Worm (Caenorhabditis elegans) whole organism, midembryonic: Measurements from ENCODE around the gene Y10G11A.1.

Source experiments
- T22C8.4 ChIP-seq: fragments of 200-800 bp; sonication (Bioruptor generic); IDR thresholded peaks from 2 replicates; pipeline ENCODE4 v1.3.6; 2022; ENCODE audit warnings: missing genetic modification characterization, missing compliant biosample characterization
- cog-1 ChIP-seq: sonication (generic microtip); optimal IDR thresholded peaks from 2 replicates; lab custom pipeline; 2016; ENCODE audit warnings: missing genetic modification characterization, missing compliant biosample characterization
- flt-1 ChIP-seq: fragments of 200-800 bp; sonication (Bioruptor generic); IDR thresholded peaks from 2 replicates; pipeline ENCODE4 v1.3.6; 2022; ENCODE audit warnings: missing genetic modification characterization, missing compliant biosample characterization
- klf-2 ChIP-seq: fragments of 200-800 bp; sonication (Bioruptor generic); conservative IDR thresholded peaks from 2 replicates; pipeline ENCODE4 v1.3.6; 2022; ENCODE audit warnings: missing genetic modification reagents, missing genetic modification characterization, missing compliant biosample characterization
- med-1 ChIP-seq: sonication (generic microtip); optimal IDR thresholded peaks from 2 replicates; lab custom pipeline; 2017; ENCODE audit warnings: missing genetic modification characterization, mild to moderate bottlenecking, missing compliant biosample characterization, antibody characterized with exemption, missing genetic modification reagents; ENCODE audit not compliant: insufficient read depth
- ref-1 ChIP-seq: fragments of 200-800 bp; sonication (Bioruptor generic); conservative IDR thresholded peaks from 2 replicates; pipeline ENCODE4 v1.3.6; 2022; ENCODE audit warnings: missing genetic modification reagents, missing genetic modification characterization, missing compliant biosample characterization
- tab-1 ChIP-seq: fragments of 200-800 bp; sonication (Bioruptor generic); IDR thresholded peaks from 2 replicates; pipeline ENCODE4 v1.3.6; 2022; ENCODE audit warnings: missing genetic modification characterization, missing compliant biosample characterization
- ztf-23 ChIP-seq: fragments of 200-800 bp; sonication (Bioruptor generic); IDR thresholded peaks from 2 replicates; pipeline ENCODE4 v1.3.6; 2022; ENCODE audit warnings: missing genetic modification reagents, missing genetic modification characterization, missing compliant biosample characterization
- ztf-29 ChIP-seq: fragments of 200-800 bp; sonication (Bioruptor generic); IDR thresholded peaks from 2 replicates; pipeline ENCODE4 v1.3.6; 2022; ENCODE audit warnings: missing genetic modification reagents, missing genetic modification characterization, missing compliant biosample characterization

The Y10G11A.1 gene

DNA sequence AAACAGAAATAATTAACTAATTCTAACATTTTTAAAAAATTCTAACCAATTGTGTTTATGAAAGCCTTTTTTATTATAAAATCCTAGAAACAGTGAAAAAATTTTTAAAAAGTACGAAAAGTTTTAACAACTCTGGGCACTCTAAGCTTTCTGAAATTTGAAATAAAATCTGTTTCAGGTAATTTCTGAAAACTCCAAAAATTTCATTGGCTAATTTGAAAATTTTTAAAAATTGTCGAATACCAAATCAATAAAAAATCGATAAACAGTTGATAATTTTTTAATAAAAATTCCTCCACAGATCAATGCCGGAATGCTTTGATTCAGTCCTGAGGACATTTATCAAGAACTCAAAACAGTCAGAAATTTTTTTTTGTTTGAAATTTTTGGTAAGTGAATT is 30.8 kb upstream of the Y10G11A.1 start, which contains the start of gene Y65A5A.24:
Gene Y65A5A.24, plus strand, starts transcription at position 301 of the 400 bp plus-strand sequence.
- TF ChIP-seq ref-1 (no peak), klf-2 (GFP tag; lab: Robert Waterston, UW) (no peak), flt-1 (no peak), ztf-29 (GFP tag; lab: Robert Waterston, UW) (no peak), cog-1 (no peak), ztf-23 (no peak)

DNA sequence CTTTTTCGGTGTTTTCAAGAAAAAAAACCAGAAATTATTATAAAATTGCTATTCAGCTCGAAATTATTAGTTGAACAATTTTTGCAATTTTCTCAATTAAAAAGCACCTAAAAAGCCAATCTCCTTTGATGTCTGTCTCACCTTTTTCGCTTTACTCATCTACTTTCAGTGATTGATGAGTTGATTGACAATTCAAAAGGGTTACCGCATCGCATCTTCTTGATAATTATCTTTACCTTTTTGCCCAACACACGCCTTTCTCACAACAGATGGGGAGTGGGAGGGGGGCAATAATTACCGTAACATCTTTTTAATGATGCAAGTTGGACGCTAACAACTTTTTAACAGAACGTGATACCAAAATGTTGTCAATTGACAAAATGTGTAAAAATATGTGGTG is 27.8 kb upstream of the Y10G11A.1 start:
- TF ChIP-seq ref-1 (no peak), med-1 (GFP tag; lab: Kevin White, UChicago) (no peak), ztf-23 (no peak), flt-1 (no peak), tab-1 (GFP tag; lab: Robert Waterston, UW) (no peak), klf-2 (GFP tag; lab: Robert Waterston, UW) (no peak), T22C8.4 (GFP tag; lab: Robert Waterston, UW) (no peak), cog-1 (no peak), ztf-29 (GFP tag; lab: Robert Waterston, UW) (no peak)

ce11 chrIV:16397845-16398607 is 26.4 kb upstream of the Y10G11A.1 start:
- peak; percentile 59; the same call in 1 of the 2 replicates for TF ChIP-seq klf-2 (GFP tag; lab: Robert Waterston, UW)
- TF ChIP-seq flt-1, result peak; percentile 91
- peak; percentile 71 for TF ChIP-seq T22C8.4 (GFP tag; lab: Robert Waterston, UW)
- TF ChIP-seq ref-1, result peak; percentile 58
- TF ChIP-seq ztf-23, result peak; percentile 81
- 0 out of 2 replicates have a peak, but pooled peaks have one; percentile 46 for TF ChIP-seq ztf-29 (GFP tag; lab: Robert Waterston, UW)
- TF ChIP-seq tab-1 (GFP tag; lab: Robert Waterston, UW), result peak; percentile 87
- TF ChIP-seq med-1 (GFP tag; lab: Kevin White, UChicago), result peak; percentile 14
- TF ChIP-seq cog-1, result no peak

ce11 chrIV:16399017-16399416 is 25.4 kb upstream of the Y10G11A.1 start:
- peak; percentile 41; the same call in 1 of the 2 replicates for TF ChIP-seq T22C8.4 (GFP tag; lab: Robert Waterston, UW)
- peak; percentile 78 for TF ChIP-seq tab-1 (GFP tag; lab: Robert Waterston, UW)
- TF ChIP-seq cog-1, result no peak
- peak; percentile 70 for TF ChIP-seq ref-1
- TF ChIP-seq ztf-23, result peak; percentile 75
- peak; percentile 17 for TF ChIP-seq med-1 (GFP tag; lab: Kevin White, UChicago)
- TF ChIP-seq ztf-29 (GFP tag; lab: Robert Waterston, UW), result 0 out of 2 replicates have a peak, but pooled peaks have one; percentile 16
- 0 out of 2 replicates have a peak, but pooled peaks have one; percentile 62 for TF ChIP-seq klf-2 (GFP tag; lab: Robert Waterston, UW)
- peak; percentile 60; the same call in 1 of the 2 replicates for TF ChIP-seq flt-1

ce11 chrIV:16399776-16400368 is 24.6 kb upstream of the Y10G11A.1 start, which contains the start of gene Y65A5A.1:
Gene Y65A5A.1 (minus strand): TSS chrIV:16399826.
- TF ChIP-seq klf-2 (GFP tag; lab: Robert Waterston, UW) (0 out of 2 replicates have a peak, but pooled peaks have one; percentile 54), ztf-23 (0 out of 2 replicates have a peak, but pooled peaks have one; percentile 21), T22C8.4 (GFP tag; lab: Robert Waterston, UW) (no peak), flt-1 (no peak), tab-1 (GFP tag; lab: Robert Waterston, UW) (no peak)

ce11 chrIV:16400412-16401381 is 23.7 kb upstream of the Y10G11A.1 start:
- TF ChIP-seq T22C8.4 (GFP tag; lab: Robert Waterston, UW) (no peak; the same call in 1 of the 2 replicates), ref-1 (0 out of 2 replicates have a peak, but pooled peaks have one; percentile 45), med-1 (GFP tag; lab: Kevin White, UChicago) (peak; percentile 19), ztf-23 (peak; percentile 44; the same call in 1 of the 2 replicates), ztf-29 (GFP tag; lab: Robert Waterston, UW) (peak; percentile 25; the same call in 1 of the 2 replicates), tab-1 (GFP tag; lab: Robert Waterston, UW) (peak; percentile 77), flt-1 (peak; percentile 75; the same call in 1 of the 2 replicates), cog-1 (peak; percentile 32), klf-2 (GFP tag; lab: Robert Waterston, UW) (no peak)

DNA sequence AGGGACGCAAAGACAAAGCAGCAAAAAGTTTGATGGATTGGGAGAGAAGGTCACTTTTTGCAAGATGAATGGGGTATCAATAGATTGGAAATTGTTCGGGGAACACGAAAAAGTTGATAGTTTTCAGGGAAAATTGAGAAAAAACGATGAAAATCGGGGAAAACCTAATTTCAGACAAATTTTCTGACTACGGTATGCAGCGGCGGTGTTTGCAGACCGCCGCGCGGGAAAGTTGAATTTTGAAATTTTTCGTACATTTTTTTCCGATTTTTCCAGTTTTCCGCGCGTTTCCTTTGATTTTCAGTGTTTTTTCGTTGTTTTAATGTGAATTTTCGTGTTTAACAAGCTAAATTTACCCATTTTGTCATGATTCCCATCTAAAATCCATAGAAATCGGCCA is 23.0 kb upstream of the Y10G11A.1 start:
- TF ChIP-seq ztf-23 (no peak), med-1 (GFP tag; lab: Kevin White, UChicago) (no peak), cog-1 (no peak), tab-1 (GFP tag; lab: Robert Waterston, UW) (no peak), ref-1 (no peak)

DNA sequence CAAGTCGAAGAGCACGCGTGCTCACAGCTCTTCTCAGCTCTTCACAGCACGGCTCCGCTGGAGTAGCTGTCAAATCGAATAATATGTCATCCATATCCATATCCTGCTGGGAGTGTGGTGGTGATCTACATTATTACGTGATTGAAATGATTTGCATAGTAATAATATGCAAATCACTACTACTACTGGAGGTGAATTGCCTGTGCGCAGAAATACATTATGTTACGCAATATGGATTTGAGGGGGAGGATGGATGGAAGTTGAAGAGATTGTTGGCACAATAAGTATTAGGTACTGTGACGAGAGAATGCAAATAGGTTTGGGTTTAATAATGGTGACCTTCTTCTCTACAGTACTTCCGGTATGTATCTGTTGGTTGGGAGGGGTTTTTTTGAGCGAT is 21.2 kb upstream of the Y10G11A.1 start:
- no peak for TF ChIP-seq ztf-29 (GFP tag; lab: Robert Waterston, UW)
- TF ChIP-seq tab-1 (GFP tag; lab: Robert Waterston, UW), result no peak
- no peak for TF ChIP-seq flt-1
- no peak for TF ChIP-seq cog-1

DNA sequence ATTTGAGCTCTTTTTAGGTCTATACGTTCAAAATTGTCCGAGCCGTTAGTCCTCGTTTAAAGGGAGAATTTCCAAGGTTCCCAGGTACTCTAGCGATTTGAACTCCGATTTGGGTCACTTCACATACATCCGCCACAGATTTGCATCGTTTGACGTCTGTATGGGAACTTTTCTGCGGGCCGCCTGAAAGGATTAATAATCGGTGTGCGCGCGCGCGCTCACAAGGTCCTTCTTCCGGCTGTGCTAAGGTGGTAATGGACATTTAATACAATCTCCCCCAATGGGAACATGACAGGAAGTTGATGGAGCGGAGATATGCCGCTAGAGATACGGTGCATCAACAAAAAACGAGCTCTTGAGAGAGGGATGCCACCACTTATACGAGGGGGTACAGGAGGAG is 16.6 kb upstream of the Y10G11A.1 start:
- no peak for TF ChIP-seq klf-2 (GFP tag; lab: Robert Waterston, UW)
- TF ChIP-seq flt-1, result 0 out of 2 replicates have a peak, but pooled peaks have one; percentile 8
